Worm (Caenorhabditis elegans): ENCODE results near the gene C06A8.6.

C06A8.6 gene

ce11 chrII:7763569-7763968 is 8.7 kb upstream of the C06A8.6 start, which contains the start of gene B0228.9:
Gene B0228.9 (minus strand): TSS chrII:7763669.
- TF ChIP-seq ceh-24 (tag; optimal IDR thresholded peaks at IDR 0.05), result no peak
- no peak for TF ChIP-seq K09A11.1 (tag; optimal IDR thresholded peaks at IDR 0.05; ENCODE audit: insufficient read depth)
- no peak for TF ChIP-seq lin-11 (tag; optimal IDR thresholded peaks at IDR 0.05)
- no peak for TF ChIP-seq pag-3 (tag; optimal IDR thresholded peaks at IDR 0.05; ENCODE audit: borderline replicate concordance)
- no peak for TF ChIP-seq elt-4 (tag; optimal IDR thresholded peaks at IDR 0.05)
- no peak for TF ChIP-seq sox-4 (tag; optimal IDR thresholded peaks at IDR 0.05)
- TF ChIP-seq che-1 (tag; optimal IDR thresholded peaks at IDR 0.05), result no peak
- no peak for TF ChIP-seq hlh-13 (GFP tag; optimal IDR thresholded peaks at IDR 0.05)

ce11 chrII:7765456-7765855 is 6.8 kb upstream of the C06A8.6 start, which contains the start of gene srh-39:
Gene srh-39 (minus strand): TSS chrII:7765556.
- TF ChIP-seq eyg-1 (tag; optimal IDR thresholded peaks at IDR 0.05), result no peak
- no peak for TF ChIP-seq C38D4.7 (GFP tag; optimal IDR thresholded peaks at IDR 0.05)
- no peak for TF ChIP-seq ets-4 (tag; optimal IDR thresholded peaks at IDR 0.05)
- TF ChIP-seq pax-1 (tag; optimal IDR thresholded peaks at IDR 0.05), result no peak
- no peak for TF ChIP-seq ttx-3 (tag; optimal IDR thresholded peaks at IDR 0.05)
- no peak for TF ChIP-seq pros-1 (tag; optimal IDR thresholded peaks at IDR 0.05)
- no peak for TF ChIP-seq fax-1 (tag; optimal IDR thresholded peaks at IDR 0.05)
- TF ChIP-seq nfya-1 (tag; optimal IDR thresholded peaks at IDR 0.05), result no peak
- no peak for TF ChIP-seq pag-3 (tag; optimal IDR thresholded peaks at IDR 0.05; ENCODE audit: borderline replicate concordance)
- no peak for TF ChIP-seq pha-2 (tag; optimal IDR thresholded peaks at IDR 0.05)
- no peak for TF ChIP-seq sox-2 (GFP tag; IDR thresholded peaks at IDR 0.05)
- TF ChIP-seq unc-55 (GFP tag; optimal IDR thresholded peaks at IDR 0.05), result no peak
- no peak for TF ChIP-seq K02D7.2 (tag; optimal IDR thresholded peaks at IDR 0.05)
- TF ChIP-seq hlh-6 (tag; optimal IDR thresholded peaks at IDR 0.05), result no peak
- no peak for TF ChIP-seq K09A11.1 (tag; optimal IDR thresholded peaks at IDR 0.05; ENCODE audit: insufficient read depth)
- no peak for TF ChIP-seq gmeb-2 (tag; optimal IDR thresholded peaks at IDR 0.05)
- no peak for TF ChIP-seq ref-2 (tag; optimal IDR thresholded peaks at IDR 0.05)
- TF ChIP-seq ceh-18 (tag; optimal IDR thresholded peaks at IDR 0.05), result no peak
- TF ChIP-seq fkh-6 (tag; optimal IDR thresholded peaks at IDR 0.05), result no peak

- TF ChIP-seq sox-4 (tag; optimal IDR thresholded peaks at IDR 0.05), result no peak
- no peak for TF ChIP-seq Y22D7AL.16 (tag; optimal IDR thresholded peaks at IDR 0.05)
- TF ChIP-seq ceh-18 (tag; optimal IDR thresholded peaks at IDR 0.05), result no peak
- TF ChIP-seq elt-4 (tag; optimal IDR thresholded peaks at IDR 0.05), result no peak
- TF ChIP-seq nfya-1 (tag; optimal IDR thresholded peaks at IDR 0.05), result no peak
Observed at ce11 chrII:7769254-7769653, 3.0 kb upstream of the C06A8.6 start.

- no peak for TF ChIP-seq ceh-24 (tag; optimal IDR thresholded peaks at IDR 0.05)
- no peak for TF ChIP-seq ceh-48 (tag; optimal IDR thresholded peaks at IDR 0.05)
- no peak for TF ChIP-seq ceh-2 (tag; optimal IDR thresholded peaks at IDR 0.05)
- no peak for TF ChIP-seq K09A11.1 (tag; optimal IDR thresholded peaks at IDR 0.05; ENCODE audit: insufficient read depth)
- TF ChIP-seq pros-1 (tag; optimal IDR thresholded peaks at IDR 0.05), result no peak
- TF ChIP-seq elt-2 (tag; optimal IDR thresholded peaks at IDR 0.05), result no peak
- no peak for TF ChIP-seq C38D4.7 (GFP tag; optimal IDR thresholded peaks at IDR 0.05)
- no peak for TF ChIP-seq fkh-6 (tag; optimal IDR thresholded peaks at IDR 0.05)
- TF ChIP-seq odd-2 (tag; optimal IDR thresholded peaks at IDR 0.05), result no peak
- no peak for TF ChIP-seq hlh-15 (tag; optimal IDR thresholded peaks at IDR 0.05)
- TF ChIP-seq ahr-1 (tag; optimal IDR thresholded peaks at IDR 0.05), result no peak
- TF ChIP-seq lin-11 (tag; optimal IDR thresholded peaks at IDR 0.05), result no peak
- TF ChIP-seq K02D7.2 (tag; optimal IDR thresholded peaks at IDR 0.05), result no peak
- TF ChIP-seq ceh-31 (tag; optimal IDR thresholded peaks at IDR 0.05), result no peak
- no peak for TF ChIP-seq tbx-7 (tag; optimal IDR thresholded peaks at IDR 0.05)
- no peak for TF ChIP-seq nhr-11 (tag; optimal IDR thresholded peaks at IDR 0.05)
- no peak for TF ChIP-seq Y22D7AL.16 (tag; optimal IDR thresholded peaks at IDR 0.05)
- TF ChIP-seq ztf-16 (tag; optimal IDR thresholded peaks at IDR 0.05), result no peak
- TF ChIP-seq hlh-6 (tag; optimal IDR thresholded peaks at IDR 0.05), result no peak
- TF ChIP-seq zip-5 (tag; optimal IDR thresholded peaks at IDR 0.05), result no peak
Observed at ce11 chrII:7770253-7770652, 2.0 kb upstream of the C06A8.6 start.

All from whole organism, late embryonic.